Worm (Caenorhabditis elegans): Measurements from ENCODE around the gene ipla-7.

ce11 chrIV:10068266-10068665 is 5.6 kb upstream of the ipla-7 start:
- no peak for TF ChIP-seq T22C8.4 (GFP tag; IDR thresholded peaks at IDR 0.05)
- TF ChIP-seq tab-1 (GFP tag; IDR thresholded peaks at IDR 0.05), result no peak
- TF ChIP-seq ref-1 (GFP tag; conservative IDR thresholded peaks at IDR 0.05), result no peak

Data from whole organism, midembryonic.